Worm (Caenorhabditis elegans) whole organism, L4 larva: ENCODE results near the gene F42G2.5.

Experiments
- D1046.2 ChIP-seq: fragments of 200-800 bp; sonication (Bioruptor generic); IDR thresholded peaks from 2 replicates; pipeline ENCODE4 v1.3.6; 2022; ENCODE audit warnings: missing genetic modification characterization, missing compliant biosample characterization
- F26F4.8 ChIP-seq: fragments of 200-800 bp; sonication (Bioruptor generic); conservative IDR thresholded peaks from 2 replicates; pipeline ENCODE4 v1.3.6; 2022; ENCODE audit warnings: missing genetic modification characterization, missing compliant biosample characterization
- F37D6.2 ChIP-seq: sonication (generic microtip); optimal IDR thresholded peaks from 2 replicates; lab custom pipeline; 2016; ENCODE audit warnings: mild to moderate bottlenecking, missing genetic modification characterization, missing compliant biosample characterization
- F44E2.7 ChIP-seq: fragments of 200-800 bp; sonication (Bioruptor generic); IDR thresholded peaks from 2 replicates; pipeline ENCODE4 v2.1.2; 2022; ENCODE audit warnings: missing genetic modification characterization, missing compliant biosample characterization
- F49E8.2 ChIP-seq: sonication (generic microtip); optimal IDR thresholded peaks from 2 replicates; lab custom pipeline; 2016; ENCODE audit warnings: missing compliant biosample characterization, mild to moderate bottlenecking, missing genetic modification characterization, borderline replicate concordance
- T20F7.1 ChIP-seq: fragments of 200-800 bp; sonication (Bioruptor generic); optimal IDR thresholded peaks from 2 replicates; lab custom pipeline; 2018; ENCODE audit warnings: mild to moderate bottlenecking, missing genetic modification characterization, missing compliant biosample characterization
- ZK546.5 ChIP-seq, 2 experiments: sonication (generic microtip); optimal IDR thresholded peaks; 2 replicates each; lab custom pipeline; 2017; ENCODE audit warnings: missing biosample characterization in 2 of 2, missing genetic modification characterization in 2 of 2
- aly-2 ChIP-seq: sonication (generic microtip); optimal IDR thresholded peaks from 2 replicates; lab custom pipeline; 2018; ENCODE audit warnings: missing biosample characterization, missing genetic modification characterization
- ama-1 ChIP-seq: fragments of 150-350 bp; optimal IDR thresholded peaks from 2 replicates; lab custom pipeline; 2014; ENCODE audit warnings: inconsistent platforms, mixed read lengths
- ceh-28 ChIP-seq: fragments of 150-350 bp; optimal IDR thresholded peaks from 2 replicates; lab custom pipeline; 2014; ENCODE audit warnings: missing biosample characterization, missing genetic modification reagents, missing genetic modification characterization
- ceh-32 ChIP-seq: sonication (generic microtip); optimal IDR thresholded peaks from 2 replicates; lab custom pipeline; 2016; ENCODE audit warnings: mild to moderate bottlenecking, missing genetic modification characterization, missing compliant biosample characterization; ENCODE audit not compliant: poor library complexity
- ceh-62 ChIP-seq: sonication (generic microtip); optimal IDR thresholded peaks from 2 replicates; lab custom pipeline; 2017; ENCODE audit warnings: missing biosample characterization, missing genetic modification characterization
- cey-2 ChIP-seq: sonication (generic microtip); optimal IDR thresholded peaks from 3 replicates; lab custom pipeline; 2017; ENCODE audit warnings: missing genetic modification characterization, mild to moderate bottlenecking, missing compliant biosample characterization, antibody characterized with exemption, borderline replicate concordance; ENCODE audit not compliant: insufficient read depth
- ctbp-1 ChIP-seq: fragments of 200-800 bp; sonication (Bioruptor generic); IDR thresholded peaks from 2 replicates; pipeline ENCODE4 v1.3.6; 2022; ENCODE audit warnings: missing genetic modification reagents, missing genetic modification characterization, missing compliant biosample characterization
- daf-8 ChIP-seq: fragments of 200-800 bp; sonication (Bioruptor generic); IDR thresholded peaks from 2 replicates; pipeline ENCODE4 v1.3.6; 2022; ENCODE audit warnings: missing genetic modification characterization, missing compliant biosample characterization
- dmd-6 ChIP-seq: fragments of 200-800 bp; sonication (Bioruptor generic); IDR thresholded peaks from 2 replicates; pipeline ENCODE4 v1.3.6; 2022; ENCODE audit warnings: missing genetic modification reagents, missing genetic modification characterization, missing compliant biosample characterization
- dmd-8 ChIP-seq: fragments of 200-800 bp; sonication (Bioruptor generic); IDR thresholded peaks from 2 replicates; pipeline ENCODE4 v1.3.6; 2022; ENCODE audit warnings: missing genetic modification characterization, missing compliant biosample characterization
- gei-8 ChIP-seq: fragments of 200-800 bp; sonication (Bioruptor generic); optimal IDR thresholded peaks from 2 replicates; lab custom pipeline; 2018; ENCODE audit warnings: mild to moderate bottlenecking, missing genetic modification characterization, missing compliant biosample characterization
- hlh-30 ChIP-seq: sonication (generic microtip); optimal IDR thresholded peaks from 2 replicates; lab custom pipeline; 2017; ENCODE audit warnings: antibody characterized with exemption, mild to moderate bottlenecking, missing genetic modification characterization, missing compliant biosample characterization; ENCODE audit not compliant: insufficient read depth
- hmg-1.1 ChIP-seq: fragments of 200-800 bp; sonication (Bioruptor generic); IDR thresholded peaks from 2 replicates; pipeline ENCODE4 v1.3.6; 2022; ENCODE audit warnings: missing genetic modification reagents, missing genetic modification characterization, missing compliant biosample characterization
- lin-1 ChIP-seq: fragments of 200-800 bp; sonication (Bioruptor generic); IDR thresholded peaks from 2 replicates; pipeline ENCODE4 v1.3.6; 2022; ENCODE audit warnings: missing genetic modification reagents, missing genetic modification characterization, missing compliant biosample characterization
- madf-9 ChIP-seq: fragments of 200-800 bp; sonication (Bioruptor generic); conservative IDR thresholded peaks from 2 replicates; pipeline ENCODE4 v1.3.6; 2022; ENCODE audit warnings: missing genetic modification reagents, missing genetic modification characterization, missing compliant biosample characterization
- mep-1 ChIP-seq: fragments of 150-350 bp; sonication (generic microtip); optimal IDR thresholded peaks from 3 replicates; lab custom pipeline; 2014; ENCODE audit warnings: missing biosample characterization, missing genetic modification characterization
- mes-2 ChIP-seq: sonication (generic microtip); optimal IDR thresholded peaks from 2 replicates; lab custom pipeline; 2016; ENCODE audit warnings: missing genotype, mild to moderate bottlenecking, missing genetic modification characterization, missing compliant biosample characterization; ENCODE audit not compliant: poor library complexity, severe bottlenecking
- mxl-2 ChIP-seq: fragments of 200-800 bp; sonication (Bioruptor generic); conservative IDR thresholded peaks from 2 replicates; pipeline ENCODE4 v1.3.6; 2022; ENCODE audit warnings: missing genetic modification reagents, missing genetic modification characterization, missing compliant biosample characterization
- mxl-3 ChIP-seq: fragments of 200-800 bp; sonication (Bioruptor generic); optimal IDR thresholded peaks from 2 replicates; lab custom pipeline; 2018; ENCODE audit warnings: mild to moderate bottlenecking, missing genetic modification characterization, missing compliant biosample characterization
- nhr-10 ChIP-seq: fragments of 150-350 bp; optimal IDR thresholded peaks from 2 replicates; lab custom pipeline; 2014; ENCODE audit warnings: missing biosample characterization, missing genetic modification characterization
- nhr-11 ChIP-seq: fragments of 150-350 bp; optimal IDR thresholded peaks from 2 replicates; lab custom pipeline; 2014; ENCODE audit warnings: missing biosample characterization, missing genetic modification characterization
- nhr-237 ChIP-seq: sonication (generic microtip); optimal IDR thresholded peaks from 2 replicates; lab custom pipeline; 2017; ENCODE audit warnings: missing biosample characterization, missing genetic modification characterization
- nhr-25 ChIP-seq: sonication (generic microtip); optimal IDR thresholded peaks from 2 replicates; lab custom pipeline; 2017; ENCODE audit warnings: missing genetic modification characterization, mild to moderate bottlenecking, missing compliant biosample characterization, antibody characterized with exemption, moderate library complexity, borderline replicate concordance; ENCODE audit not compliant: insufficient read depth
- nhr-41 ChIP-seq: fragments of 200-800 bp; sonication (Bioruptor generic); IDR thresholded peaks from 2 replicates; pipeline ENCODE4 v1.3.6; 2022; ENCODE audit warnings: missing genetic modification reagents, missing genetic modification characterization, missing compliant biosample characterization
- nhr-6 ChIP-seq: fragments of 150-350 bp; optimal IDR thresholded peaks from 2 replicates; lab custom pipeline; 2014; ENCODE audit warnings: missing biosample characterization, missing genetic modification characterization
- pha-4 ChIP-seq, 2 experiments: fragments of 150-350 bp in 1 of 2; fragments of 200-800 bp in 1 of 2; sonication (Bioruptor generic) in 1 of 2; IDR thresholded peaks in 1 of 2; optimal IDR thresholded peaks in 1 of 2; 2 replicates each; pipeline versions ENCODE4 v1.3.6 to Lab custom; 2014 to 2022; ENCODE audit warnings: missing genetic modification characterization in 2 of 2, missing genetic modification reagents in 2 of 2, missing biosample characterization in 1 of 2, missing compliant biosample characterization in 1 of 2
- rbr-2 ChIP-seq: sonication (generic microtip); optimal IDR thresholded peaks from 2 replicates; lab custom pipeline; 2016; ENCODE audit warnings: missing genotype, missing genetic modification characterization, missing compliant biosample characterization
- set-16 ChIP-seq: fragments of 200-800 bp; sonication (Bioruptor generic); IDR thresholded peaks from 2 replicates; pipeline ENCODE4 v1.3.6; 2022; ENCODE audit warnings: missing genetic modification reagents, missing genetic modification characterization, missing compliant biosample characterization
- skn-1 ChIP-seq: fragments of 150-350 bp; optimal IDR thresholded peaks from 2 replicates; lab custom pipeline; 2014; ENCODE audit warnings: missing biosample characterization, missing genetic modification characterization
- spr-1 ChIP-seq: sonication (generic microtip); optimal IDR thresholded peaks from 2 replicates; lab custom pipeline; 2016; ENCODE audit warnings: mild to moderate bottlenecking, missing genetic modification characterization, missing compliant biosample characterization
- spr-3 ChIP-seq: fragments of 200-800 bp; sonication (Bioruptor generic); optimal IDR thresholded peaks from 2 replicates; lab custom pipeline; 2018; ENCODE audit warnings: mild to moderate bottlenecking, missing genetic modification characterization, missing compliant biosample characterization
- tag-97 ChIP-seq: fragments of 200-800 bp; sonication (Bioruptor generic); IDR thresholded peaks from 2 replicates; pipeline ENCODE4 v1.3.6; 2022; ENCODE audit warnings: missing genetic modification characterization, missing compliant biosample characterization
- tra-1 ChIP-seq: fragments of 200-800 bp; sonication (Bioruptor generic); IDR thresholded peaks from 2 replicates; pipeline ENCODE4 v1.3.6; 2022; ENCODE audit warnings: missing genetic modification reagents, missing genetic modification characterization, missing compliant biosample characterization
- unc-130 ChIP-seq: sonication (generic microtip); optimal IDR thresholded peaks from 2 replicates; lab custom pipeline; 2016; ENCODE audit warnings: missing genetic modification reagents, missing genetic modification characterization, missing compliant biosample characterization
- zag-1 ChIP-seq: fragments of 150-350 bp; optimal IDR thresholded peaks from 2 replicates; lab custom pipeline; 2014; ENCODE audit warnings: missing biosample characterization, missing genetic modification characterization
- zfp-2 ChIP-seq: sonication (generic microtip); optimal IDR thresholded peaks from 2 replicates; lab custom pipeline; 2016; ENCODE audit warnings: mild to moderate bottlenecking, missing genetic modification characterization, missing compliant biosample characterization

The F42G2.5 gene

DNA sequence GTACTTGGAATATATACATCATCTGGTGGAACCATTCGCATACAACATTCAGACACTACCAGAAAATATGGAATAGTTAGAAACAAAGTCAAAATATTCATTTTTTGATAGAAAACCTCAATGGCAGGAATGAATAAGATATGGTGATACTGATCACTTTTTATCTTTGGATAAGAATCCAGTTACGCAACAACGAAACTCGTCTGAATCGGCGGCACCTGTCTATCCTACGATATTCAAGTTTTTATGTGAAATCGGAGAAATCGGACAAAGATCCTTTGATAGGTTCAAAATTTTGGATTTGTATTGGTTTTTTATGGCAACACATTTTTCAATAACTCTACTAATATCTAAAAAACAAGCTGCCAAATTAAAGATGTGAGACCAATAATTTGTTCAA lies 18.9 kb downstream of the F42G2.5 start, which contains the start of gene F16G10.14:
F16G10.14 (minus strand) TSS at position 101 of the 400 bp plus-strand sequence.
- no peak for TF ChIP-seq unc-130
- no peak for TF ChIP-seq nhr-25 (tag; lab: Kevin White, UChicago)
- no peak for TF ChIP-seq lin-1 (GFP tag; lab: Robert Waterston, UW)
- TF ChIP-seq ceh-32 (tag; lab: Kevin White, UChicago): no peak
- no peak for TF ChIP-seq hlh-30
- no peak for TF ChIP-seq ZK546.5 (tag; optimal IDR thresholded peaks at IDR 0.05; lab: Kevin White, UChicago)
- no peak for TF ChIP-seq cey-2 (tag; lab: Kevin White, UChicago)
- no peak for TF ChIP-seq D1046.2
- no peak for TF ChIP-seq nhr-11 (tag; lab: Kevin White, UChicago)
- no peak for TF ChIP-seq nhr-10 (tag; lab: Kevin White, UChicago)
- no peak for TF ChIP-seq aly-2 (tag; lab: Kevin White, UChicago)
- no peak for TF ChIP-seq F37D6.2 (tag; lab: Kevin White, UChicago)
- no peak for TF ChIP-seq F26F4.8 (GFP tag; lab: Robert Waterston, UW)
- TF ChIP-seq rbr-2: no peak

DNA sequence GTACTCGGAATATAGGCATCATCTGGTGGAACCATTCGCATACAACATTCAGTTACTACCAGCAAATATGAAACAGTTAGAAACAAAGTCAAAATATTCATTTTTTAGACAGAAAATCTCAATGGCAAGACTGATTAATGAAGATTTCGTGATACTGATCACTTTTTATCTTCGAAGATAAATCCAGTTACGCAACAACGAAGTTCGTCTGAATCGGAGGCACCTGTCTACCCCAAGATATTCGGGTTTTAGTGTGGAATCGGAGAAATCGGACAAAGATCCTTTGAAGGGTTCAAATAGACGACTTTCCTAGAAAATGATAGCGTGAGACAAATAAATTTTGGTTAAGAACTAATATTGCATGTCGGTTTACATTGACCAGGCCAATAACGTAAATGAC lies 21.9 kb downstream of the F42G2.5 start, which contains the start of gene F16G10.13:
F16G10.13 (minus strand) TSS at position 101 of the 400 bp plus-strand sequence.
- TF ChIP-seq nhr-237 (tag; lab: Kevin White, UChicago): no peak
- TF ChIP-seq mxl-2 (GFP tag; lab: Robert Waterston, UW): no peak
- TF ChIP-seq hmg-1.1 (GFP tag; lab: Robert Waterston, UW): no peak
- no peak for TF ChIP-seq nhr-6
- no peak for TF ChIP-seq zfp-2
- no peak for TF ChIP-seq madf-9 (GFP tag; lab: Robert Waterston, UW)
- TF ChIP-seq spr-1 (tag; lab: Kevin White, UChicago): no peak
- TF ChIP-seq dmd-6 (GFP tag; lab: Robert Waterston, UW): no peak
- no peak for TF ChIP-seq mep-1 (tag; lab: Kevin White, UChicago)
- no peak for TF ChIP-seq dmd-8
- no peak for TF ChIP-seq aly-2 (tag; lab: Kevin White, UChicago)
- no peak for TF ChIP-seq set-16 (GFP tag; lab: Robert Waterston, UW)
- TF ChIP-seq cey-2 (tag; lab: Kevin White, UChicago): no peak
- no peak for TF ChIP-seq ceh-28
- no peak for TF ChIP-seq ctbp-1 (GFP tag; lab: Robert Waterston, UW)

- TF ChIP-seq mxl-3 (GFP tag; lab: Kevin White, UChicago) (no peak), ceh-62 (no peak), ceh-28 (no peak), spr-3 (no peak), skn-1 (no peak), T20F7.1 (GFP tag; lab: Kevin White, UChicago) (no peak), gei-8 (no peak), nhr-25 (tag; lab: Kevin White, UChicago) (no peak)
- TF ChIP-seq, all 104 proteins: peak for 0
Observed at ce11 chrII:2393821-2394220, 24.0 kb downstream of the F42G2.5 start, which contains the start of gene F16G10.11. Gene F16G10.11, minus strand, starts transcription at chrII:2393921.

ce11 chrII:2390884-2391283 lies 26.9 kb downstream of the F42G2.5 start, which contains the start of gene F16G10.10:
Gene F16G10.10, minus strand, starts transcription at chrII:2390984.
- TF ChIP-seq mes-2 (no peak), F49E8.2 (no peak), ama-1 (lab: Kevin White, UChicago) (no peak), gei-8 (no peak), pha-4 (GFP tag; IDR thresholded peaks at IDR 0.05; lab: Robert Waterston, UW) (no peak), pha-4 (tag; optimal IDR thresholded peaks at IDR 0.05; lab: Kevin White, UChicago) (no peak), mxl-2 (GFP tag; lab: Robert Waterston, UW) (no peak), tra-1 (GFP tag; lab: Robert Waterston, UW) (no peak), zag-1 (tag; lab: Kevin White, UChicago) (no peak), ceh-32 (tag; lab: Kevin White, UChicago) (no peak), daf-8 (no peak), set-16 (GFP tag; lab: Robert Waterston, UW) (no peak), F44E2.7 (GFP tag; lab: Robert Waterston, UW) (no peak), nhr-25 (tag; lab: Kevin White, UChicago) (no peak), nhr-41 (GFP tag; lab: Robert Waterston, UW) (no peak), tag-97 (GFP tag; lab: Robert Waterston, UW) (no peak)
